Fruit fly (Drosophila melanogaster): ENCODE measurements around the gene Fip1.

Gene Fip1

DNA sequence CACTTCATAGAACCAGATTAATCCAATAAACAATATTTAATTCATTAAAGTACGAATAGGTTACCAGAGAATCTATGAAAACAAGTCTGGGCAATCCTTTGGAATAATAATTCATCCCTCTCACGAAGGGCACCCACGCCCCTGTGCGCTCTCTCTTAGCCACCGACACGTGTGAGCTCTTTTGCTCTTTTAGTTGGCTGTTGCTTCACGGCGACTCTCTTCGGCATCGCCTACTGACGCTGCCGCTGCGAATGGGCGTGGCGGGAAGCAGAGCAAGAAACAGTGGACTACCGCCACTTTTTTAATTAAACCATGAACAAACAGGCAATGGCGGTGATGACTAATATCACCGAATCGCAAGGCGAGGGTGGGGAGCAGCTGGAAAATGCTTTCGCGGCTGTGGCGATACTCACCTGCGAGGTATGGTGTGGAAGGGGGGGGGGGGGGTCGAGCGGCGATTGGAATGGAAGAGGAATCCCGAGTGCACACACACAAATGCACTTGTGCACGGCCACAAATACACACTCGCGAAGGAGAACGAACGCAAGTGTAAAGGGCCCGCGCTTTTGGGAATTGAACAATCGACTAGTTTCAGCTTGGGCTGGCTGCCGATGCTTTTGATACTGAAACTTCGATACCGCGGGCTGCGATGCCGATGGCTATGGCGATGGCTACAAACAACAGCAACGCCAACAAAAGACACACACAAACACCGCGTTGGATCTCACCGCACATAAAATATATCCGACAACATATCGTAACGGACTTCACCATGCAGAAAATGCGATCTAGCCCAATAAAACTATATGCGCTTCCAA lies 6.4 kb upstream of the Fip1 start (continued):
- TF ChIP-seq Lhr (GFP tag; optimal IDR thresholded peaks at IDR 0.05) (peak; percentile 53), CG8944 (GFP tag; optimal IDR thresholded peaks at IDR 0.05) (peak; percentile 84), wek (GFP tag; optimal IDR thresholded peaks at IDR 0.05) (peak; percentile 84), CG14667 (GFP tag; IDR thresholded peaks at IDR 0.05) (no peak), CG31388 (GFP tag; optimal IDR thresholded peaks at IDR 0.05) (peak; percentile 61), CoRest (tag; optimal IDR thresholded peaks at IDR 0.05) (peak; percentile 73), CG7839 (tag; optimal IDR thresholded peaks at IDR 0.05) (peak; percentile 87), CG1024 (GFP tag; IDR thresholded peaks at IDR 0.05) (peak; percentile 82; the same call in 1 of the 2 replicates), Lim3 (GFP tag; IDR thresholded peaks at IDR 0.05) (0 out of 2 replicates have a peak, but pooled peaks have one; percentile 12), otp (GFP tag; IDR thresholded peaks at IDR 0.05) (peak; percentile 90), bigmax (GFP tag; optimal IDR thresholded peaks at IDR 0.05) (no peak), Fer1 (GFP tag; optimal IDR thresholded peaks at IDR 0.05) (peak; percentile 87), CG31365 (tag; optimal IDR thresholded peaks at IDR 0.05) (peak; percentile 55), Neu2 (GFP tag; optimal IDR thresholded peaks at IDR 0.05; ENCODE audit: borderline replicate concordance) (peak; percentile 11), fd102C (GFP tag; optimal IDR thresholded peaks at IDR 0.05) (no peak), bsh (GFP tag; optimal IDR thresholded peaks at IDR 0.05) (peak; percentile 37 to 88), Opbp (GFP tag; IDR thresholded peaks at IDR 0.05; ENCODE audit: partially characterized antibody) (no peak), zen2 (GFP tag; IDR thresholded peaks at IDR 0.05; ENCODE audit: partially characterized antibody) (peak; percentile 42; the same call in 1 of the 3 replicates), CG16813 (GFP tag; IDR thresholded peaks at IDR 0.05; ENCODE audit: partially characterized antibody) (no peak), fru (optimal IDR thresholded peaks at IDR 0.05) (no peak), B-H1 (GFP tag; IDR thresholded peaks at IDR 0.05) (peak; percentile 84; the same call in 2 of the 3 replicates), gcm (GFP tag; optimal IDR thresholded peaks at IDR 0.05) (peak; percentile 81), CG3163 (GFP tag; optimal IDR thresholded peaks at IDR 0.05) (peak; percentile 99), hth (optimal IDR thresholded peaks at IDR 0.05) (no peak), crp (GFP tag; optimal IDR thresholded peaks at IDR 0.05) (peak in 1 of 2 experiments; percentile 20), CG17802 (tag; optimal IDR thresholded peaks at IDR 0.05) (peak; percentile 30), pho (GFP tag; optimal IDR thresholded peaks at IDR 0.05) (peak; percentile 86), sens-2 (GFP tag; IDR thresholded peaks at IDR 0.05) (peak; percentile 82), jumu (GFP tag; optimal IDR thresholded peaks at IDR 0.05) (peak; percentile 86), ken (GFP tag; IDR thresholded peaks at IDR 0.05) (peak; percentile 93), Doc3 (GFP tag; IDR thresholded peaks at IDR 0.05; ENCODE audit: partially characterized antibody) (no peak), D (optimal IDR thresholded peaks at IDR 0.05) (no peak), D (GFP tag; optimal IDR thresholded peaks at IDR 0.05) (peak; percentile 69), Mrtf (GFP tag; IDR thresholded peaks at IDR 0.05) (peak; percentile 77; the same call in 2 of the 3 replicates), CG34376 (GFP tag; optimal IDR thresholded peaks at IDR 0.05) (peak; percentile 39), CG13123 (GFP tag; optimal IDR thresholded peaks at IDR 0.05) (peak; percentile 74), Asciz (GFP tag; optimal IDR thresholded peaks at IDR 0.05) (peak; percentile 86), klu (GFP tag; IDR thresholded peaks at IDR 0.05) (0 out of 2 replicates have a peak, but pooled peaks have one; percentile 39), vvl (GFP tag; IDR thresholded peaks at IDR 0.05) (peak; percentile 96), CG4820 (GFP tag; optimal IDR thresholded peaks at IDR 0.05) (peak; percentile 84), HHEX (GFP tag; optimal IDR thresholded peaks at IDR 0.05) (peak; percentile 91), CG33213 (GFP tag; optimal IDR thresholded peaks at IDR 0.05) (peak; percentile 84), en (GFP tag; optimal IDR thresholded peaks at IDR 0.05) (peak; percentile 73), maf-S (GFP tag; optimal IDR thresholded peaks at IDR 0.05) (peak; percentile 72), ara (GFP tag; IDR thresholded peaks at IDR 0.05) (peak; percentile 77), Dek (tag; optimal IDR thresholded peaks at IDR 0.05) (peak; percentile 77), Chrac-16 (GFP tag; optimal IDR thresholded peaks at IDR 0.05) (peak; percentile 88), CG16815 (GFP tag; optimal IDR thresholded peaks at IDR 0.05) (peak; percentile 51), CG11560 (tag; IDR thresholded peaks at IDR 0.05) (no peak)
